Worm (Caenorhabditis elegans): ENCODE results near the gene odr-10.
A peak's percentile ranks its signal among the peaks of the same experiment; 100 is the strongest.
"Not testable (repeated sequence)": the region's sequence is repeated elsewhere in the genome, so short reads cannot be mapped to it uniquely, and the experiment has no call there.

The odr-10 gene

DNA sequence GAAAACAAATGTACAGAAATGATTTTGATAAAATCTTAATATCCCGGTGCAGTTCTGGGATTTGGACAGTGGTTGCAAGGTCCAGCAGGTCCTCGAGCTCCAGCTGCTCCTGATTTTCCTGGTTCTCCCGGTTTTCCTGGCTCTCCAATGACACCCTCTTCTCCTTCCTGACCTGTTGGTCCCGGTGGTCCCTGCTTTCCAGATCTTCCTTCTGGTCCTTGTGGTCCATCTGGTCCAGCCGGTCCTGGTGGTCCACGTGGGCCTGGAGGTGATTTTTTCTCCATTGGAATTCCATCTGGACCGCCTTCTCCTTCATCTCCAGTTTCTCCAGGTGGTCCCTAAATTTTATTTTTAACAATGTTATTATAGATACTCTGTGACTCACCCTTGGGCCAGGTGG lies 9.5 kb upstream of the odr-10 start:
- TF ChIP-seq nhr-42 (GFP tag; IDR thresholded peaks at IDR 0.05) = no peak
- peak; percentile 80 for TF ChIP-seq set-16 (GFP tag; IDR thresholded peaks at IDR 0.05)
- peak in 1 of 2 experiments; percentile 0 for TF ChIP-seq unc-62 (GFP tag; optimal IDR thresholded peaks at IDR 0.05 in 1 of 2)
- no peak for TF ChIP-seq unc-62 (tag; optimal IDR thresholded peaks at IDR 0.05)
- no peak for TF ChIP-seq daf-12 (tag; optimal IDR thresholded peaks at IDR 0.05)
- TF ChIP-seq nhr-41 (GFP tag; IDR thresholded peaks at IDR 0.05) = no peak

DNA sequence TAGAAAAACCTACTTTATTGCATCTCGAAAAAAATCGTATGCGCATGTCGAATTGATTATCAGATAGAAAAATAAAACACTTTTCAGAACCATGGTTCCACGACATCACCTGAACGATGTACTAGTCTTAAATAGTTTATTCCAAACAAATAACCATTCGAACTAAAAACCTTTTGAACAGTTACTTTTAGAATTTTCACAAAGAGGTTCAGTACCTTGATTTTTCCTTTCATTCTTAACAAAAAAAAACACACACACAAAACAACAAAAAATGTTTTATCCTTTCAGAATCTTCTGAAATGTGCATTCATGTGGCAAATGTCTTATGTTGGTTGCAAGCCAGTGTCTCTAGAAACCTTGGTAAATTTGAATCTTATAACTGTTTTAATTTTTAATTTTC lies 9.0 kb upstream of the odr-10 start, which contains the start of gene F41C6.4:
Gene F41C6.4 (minus strand): TSS at position 101 of the 400 bp plus-strand sequence.
- TF ChIP-seq ama-1 (optimal IDR thresholded peaks at IDR 0.05) (no peak), F26F4.8 (GFP tag; conservative IDR thresholded peaks at IDR 0.05) (no peak), mes-2 (tag; optimal IDR thresholded peaks at IDR 0.05; ENCODE audit: poor library complexity, severe bottlenecking) (no peak), snpc-1.2 (GFP tag; IDR thresholded peaks at IDR 0.05) (no peak), set-16 (GFP tag; IDR thresholded peaks at IDR 0.05) (no peak), lir-3 (tag; optimal IDR thresholded peaks at IDR 0.05) (no peak), dve-1 (tag; optimal IDR thresholded peaks at IDR 0.05; ENCODE audit: insufficient read depth) (no peak), F49E8.2 (tag; optimal IDR thresholded peaks at IDR 0.05; ENCODE audit: borderline replicate concordance) (no peak), zip-11 (GFP tag; IDR thresholded peaks at IDR 0.05) (no peak), ceh-82 (tag; optimal IDR thresholded peaks at IDR 0.05) (no peak), nhr-6 (tag; optimal IDR thresholded peaks at IDR 0.05) (no peak), ceh-28 (tag; optimal IDR thresholded peaks at IDR 0.05) (no peak), nhr-111 (GFP tag; optimal IDR thresholded peaks at IDR 0.05) (no peak), Y48G9A.11 (GFP tag; IDR thresholded peaks at IDR 0.05) (no peak), ztf-7 (tag; optimal IDR thresholded peaks at IDR 0.05) (no peak), daf-16 (GFP tag; optimal IDR thresholded peaks at IDR 0.05) (no peak), daf-16 (tag; optimal IDR thresholded peaks at IDR 0.05) (no peak), tra-1 (GFP tag; IDR thresholded peaks at IDR 0.05) (no peak)

- TF ChIP-seq daf-8 (GFP tag; IDR thresholded peaks at IDR 0.05); hlh-30 (tag; optimal IDR thresholded peaks at IDR 0.05; ENCODE audit: insufficient read depth); snpc-1.2 (GFP tag; IDR thresholded peaks at IDR 0.05): not testable (repeated sequence)
Observed at ce11 chrX:6868669-6869068, 2.9 kb upstream of the odr-10 start, which contains the start of gene C53B7.6. Gene C53B7.6, minus strand, starts transcription at chrX:6868769.

DNA sequence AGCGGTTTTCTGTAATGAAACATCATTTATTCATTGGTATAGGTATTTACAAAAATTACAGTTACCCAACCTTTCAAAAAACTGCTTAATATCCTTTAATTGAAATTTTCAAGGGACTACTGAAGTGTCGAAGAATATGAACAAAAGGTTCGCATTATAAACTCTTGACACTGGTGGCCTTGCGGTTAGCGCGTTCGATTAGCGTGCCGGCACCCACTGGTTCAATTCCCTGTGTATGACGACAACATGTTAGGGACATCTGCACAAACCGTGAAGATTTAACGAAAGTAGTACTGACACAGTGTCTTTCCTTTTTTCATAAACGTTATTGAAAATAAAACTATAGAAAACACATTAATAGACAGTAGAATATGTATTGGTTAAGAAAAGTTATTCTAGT lies 2.0 kb upstream of the odr-10 start:
- TF ChIP-seq snpc-4 (tag; optimal IDR thresholded peaks at IDR 0.05) = no peak
- peak; percentile 47; the same call in 1 of the 2 replicates for TF ChIP-seq D1046.2 (GFP tag; IDR thresholded peaks at IDR 0.05)
- peak; percentile 67 for TF ChIP-seq spr-3 (GFP tag; optimal IDR thresholded peaks at IDR 0.05)
- peak; percentile 61 for TF ChIP-seq nhr-48 (tag; optimal IDR thresholded peaks at IDR 0.05)
- no peak for TF ChIP-seq lin-15B (tag; optimal IDR thresholded peaks at IDR 0.05)
- TF ChIP-seq zip-11 (GFP tag; IDR thresholded peaks at IDR 0.05) = peak; percentile 77; the same call in 1 of the 2 replicates
- no peak for TF ChIP-seq daf-12 (tag; optimal IDR thresholded peaks at IDR 0.05)
- no peak for TF ChIP-seq egl-27 (tag; optimal IDR thresholded peaks at IDR 0.05)
- peak; percentile 79; the same call in 1 of the 2 replicates for TF ChIP-seq Y75B8A.6 (GFP tag; IDR thresholded peaks at IDR 0.05)
- TF ChIP-seq nhr-11 (tag; optimal IDR thresholded peaks at IDR 0.05) = no peak
- no peak for TF ChIP-seq ztf-7 (tag; optimal IDR thresholded peaks at IDR 0.05)
- TF ChIP-seq F37D6.2 (tag; optimal IDR thresholded peaks at IDR 0.05) = no peak
- no peak for TF ChIP-seq cey-2 (tag; optimal IDR thresholded peaks at IDR 0.05; ENCODE audit: borderline replicate concordance, insufficient read depth)
- no peak for TF ChIP-seq ama-1 (optimal IDR thresholded peaks at IDR 0.05)
- TF ChIP-seq ceh-32 (tag; optimal IDR thresholded peaks at IDR 0.05; ENCODE audit: poor library complexity) = no peak
- TF ChIP-seq F26F4.8 (GFP tag; conservative IDR thresholded peaks at IDR 0.05) = peak; percentile 85
- no peak for TF ChIP-seq nhr-77 (tag; optimal IDR thresholded peaks at IDR 0.05)
- peak; percentile 73 to 96 for TF ChIP-seq daf-16 (GFP tag; optimal IDR thresholded peaks at IDR 0.05)
- TF ChIP-seq daf-16 (tag; optimal IDR thresholded peaks at IDR 0.05) = peak; percentile 82
- no peak for TF ChIP-seq ceh-82 (tag; optimal IDR thresholded peaks at IDR 0.05)
- peak; percentile 90 for TF ChIP-seq madf-9 (GFP tag; conservative IDR thresholded peaks at IDR 0.05)
- peak; percentile 70; the same call in 1 of the 2 replicates for TF ChIP-seq ceh-44 (GFP tag; IDR thresholded peaks at IDR 0.05)
- TF ChIP-seq zip-2 (tag; optimal IDR thresholded peaks at IDR 0.05) = no peak
- no peak for TF ChIP-seq aly-2 (tag; optimal IDR thresholded peaks at IDR 0.05)
- TF ChIP-seq lsy-2 (tag; optimal IDR thresholded peaks at IDR 0.05) = no peak
- peak; percentile 76 for TF ChIP-seq hmg-1.1 (GFP tag; IDR thresholded peaks at IDR 0.05)
- peak; percentile 69 for TF ChIP-seq mxl-2 (GFP tag; conservative IDR thresholded peaks at IDR 0.05)
- no peak for TF ChIP-seq ceh-28 (tag; optimal IDR thresholded peaks at IDR 0.05)
- TF ChIP-seq aha-1 (tag) = peak; percentile 99
- peak; percentile 90 for TF ChIP-seq nhr-41 (GFP tag; IDR thresholded peaks at IDR 0.05)
- TF ChIP-seq Y48G9A.11 (GFP tag; IDR thresholded peaks at IDR 0.05) = peak; percentile 73
- no peak for TF ChIP-seq set-16 (GFP tag; IDR thresholded peaks at IDR 0.05)

Data from whole organism, L4 larva.